Worm (Caenorhabditis elegans) whole organism, L4 larva: Measurements from ENCODE around the gene affl-2.
A peak's percentile ranks its signal among the peaks of the same experiment; 100 is the strongest.

Experiments
- R02D3.7 ChIP-seq: fragments of 150-350 bp; sonication (generic microtip); optimal IDR thresholded peaks from 3 replicates; lab custom pipeline; 2014; ENCODE audit warnings: missing biosample characterization, missing genetic modification characterization
- ZK337.2 ChIP-seq: fragments of 200-800 bp; sonication (Bioruptor generic); IDR thresholded peaks from 2 replicates; pipeline ENCODE4 v1.3.6; 2022; ENCODE audit warnings: missing genetic modification reagents, missing genetic modification characterization, missing compliant biosample characterization
- aha-1 ChIP-seq: fragments of 150-350 bp; peaks from one replicate; lab custom pipeline; 2014; ENCODE audit warnings: missing biosample characterization, missing genetic modification characterization
- ama-1 ChIP-seq: fragments of 150-350 bp; optimal IDR thresholded peaks from 2 replicates; lab custom pipeline; 2014; ENCODE audit warnings: inconsistent platforms, mixed read lengths
- ceh-28 ChIP-seq: fragments of 150-350 bp; optimal IDR thresholded peaks from 2 replicates; lab custom pipeline; 2014; ENCODE audit warnings: missing biosample characterization, missing genetic modification reagents, missing genetic modification characterization
- ceh-62 ChIP-seq: sonication (generic microtip); optimal IDR thresholded peaks from 2 replicates; lab custom pipeline; 2017; ENCODE audit warnings: missing biosample characterization, missing genetic modification characterization
- nhr-11 ChIP-seq: fragments of 150-350 bp; optimal IDR thresholded peaks from 2 replicates; lab custom pipeline; 2014; ENCODE audit warnings: missing biosample characterization, missing genetic modification characterization
- skn-1 ChIP-seq: fragments of 150-350 bp; optimal IDR thresholded peaks from 2 replicates; lab custom pipeline; 2014; ENCODE audit warnings: missing biosample characterization, missing genetic modification characterization
- unc-62 ChIP-seq, 3 experiments: fragments of 150-350 bp in 1 of 3; sonication (generic microtip); optimal IDR thresholded peaks in 2 of 3; peaks in 1 of 3; 1 replicate in 1 of 3; 2 replicates in 2 of 3; lab custom pipeline; 2014 to 2017; ENCODE audit warnings: missing biosample characterization in 3 of 3, missing genetic modification characterization in 3 of 3, missing genetic modification reagents in 3 of 3, missing genotype in 1 of 3

DNA sequence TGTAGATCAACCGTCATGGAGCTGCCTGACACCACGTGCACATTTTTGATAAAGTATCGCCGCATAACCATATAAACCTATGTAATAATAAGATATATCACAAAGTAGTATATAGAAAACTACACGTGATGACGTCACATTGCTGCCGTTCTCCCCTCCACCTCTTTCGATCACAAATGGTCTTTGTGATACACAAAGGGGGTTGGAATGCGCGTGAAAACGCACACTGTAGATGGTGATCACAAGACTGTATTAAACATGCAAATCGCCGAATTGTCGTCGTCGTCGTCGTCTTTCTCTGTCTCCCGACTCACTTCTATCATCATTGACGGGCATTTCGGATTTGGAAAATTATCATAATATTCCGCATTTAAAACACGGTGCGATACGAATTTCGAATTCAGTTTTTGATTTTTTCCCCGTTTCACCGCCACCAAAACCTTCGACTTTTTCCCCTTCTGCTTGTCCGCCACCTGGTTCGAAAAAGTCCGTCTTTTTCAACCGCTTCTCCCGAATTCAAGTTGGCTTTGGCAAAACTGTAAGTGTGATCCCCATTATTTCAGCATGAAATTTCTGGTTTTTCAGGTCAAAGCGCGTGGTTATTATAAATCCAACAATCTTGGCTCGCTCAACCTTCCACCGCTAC is 32.4 kb upstream of the affl-2 start, which contains the start of the genes Y55B1BL.1 and Y55B1BL.2:
- TF ChIP-seq R02D3.7: no peak
- no peak for TF ChIP-seq ceh-28 (tag; lab: Kevin White, UChicago)
- TF ChIP-seq aha-1: no peak
- TF ChIP-seq skn-1 (tag; lab: Kevin White, UChicago): no peak
- TF ChIP-seq unc-62 (GFP tag; optimal IDR thresholded peaks at IDR 0.05 in 1 of 2; lab: Kevin White, UChicago): peak in 1 of 2 experiments; percentile 73
- TF ChIP-seq unc-62 (tag; optimal IDR thresholded peaks at IDR 0.05; lab: Kevin White, UChicago): no peak
- TF ChIP-seq ceh-62 (tag; lab: Kevin White, UChicago): no peak
- TF ChIP-seq ama-1 (lab: Kevin White, UChicago): no peak
- TF ChIP-seq ZK337.2 (GFP tag; lab: Robert Waterston, UW): no peak
- TF ChIP-seq nhr-11 (tag; lab: Kevin White, UChicago): no peak
